Worm (Caenorhabditis elegans): ENCODE results near the gene fbxa-141.
A peak's percentile ranks its signal among the peaks of the same experiment; 100 is the strongest.

Gene fbxa-141

DNA sequence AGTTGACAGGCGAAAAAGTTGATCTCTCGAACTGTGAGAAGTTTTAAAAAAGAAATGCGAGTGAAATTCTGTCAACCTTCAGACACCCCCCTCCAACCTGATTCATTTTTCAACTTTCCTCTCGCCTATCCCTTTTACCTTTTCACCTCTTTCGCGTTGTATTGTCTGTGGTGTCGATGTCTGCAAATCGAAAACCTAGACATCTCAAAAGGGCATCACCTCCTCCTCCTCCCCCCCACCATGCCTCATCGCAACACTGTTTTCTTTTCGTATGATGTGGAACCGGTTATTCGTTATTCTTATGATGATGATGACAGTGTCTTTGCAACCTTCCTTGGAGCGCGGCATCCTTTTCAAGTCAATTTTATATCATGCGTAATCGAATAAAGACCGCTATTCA, 4.7 kb downstream of the fbxa-141 start:
- TF ChIP-seq ztf-29 (GFP tag; IDR thresholded peaks at IDR 0.05) (no peak), med-1 (GFP tag; optimal IDR thresholded peaks at IDR 0.05; ENCODE audit: insufficient read depth) (no peak), flt-1 (GFP tag; IDR thresholded peaks at IDR 0.05) (no peak)

DNA sequence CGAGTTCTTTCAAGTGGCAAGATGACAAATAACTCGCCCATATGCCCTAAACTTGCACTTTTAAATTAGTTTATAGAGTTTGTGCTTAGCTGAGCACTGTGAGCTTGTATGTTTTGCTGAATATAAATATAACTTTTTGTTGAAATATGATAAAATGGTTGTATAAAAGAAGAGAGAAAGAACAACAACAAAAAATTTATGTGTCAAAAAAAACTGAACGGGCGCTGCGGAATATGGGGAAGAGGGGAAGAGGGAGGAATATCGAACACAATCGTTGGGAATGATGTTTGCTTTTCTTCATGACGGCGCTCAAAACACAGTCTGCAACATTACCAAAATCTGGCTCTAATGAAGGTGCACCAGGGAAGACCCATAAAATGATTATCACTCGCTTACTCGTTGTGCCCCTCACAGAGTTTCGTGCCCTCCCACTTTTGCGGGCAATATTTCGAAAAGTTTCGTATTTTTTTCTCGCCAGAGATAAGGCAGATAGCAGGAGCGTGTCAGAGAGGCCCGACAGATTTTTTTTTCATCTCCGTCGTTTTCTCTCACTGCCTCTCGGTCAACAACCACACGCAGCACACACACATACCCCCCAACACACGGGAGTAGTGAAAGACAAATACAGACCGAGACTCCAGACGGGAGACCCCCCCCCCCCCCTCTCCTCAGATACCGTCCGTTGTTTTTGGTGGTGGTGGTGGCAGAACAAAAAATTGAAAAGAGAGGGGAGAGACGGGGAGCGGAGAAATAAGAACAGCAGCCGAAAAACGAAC, 7.0 kb downstream of the fbxa-141 start:
- TF ChIP-seq cog-1 (tag; optimal IDR thresholded peaks at IDR 0.05): no peak
- TF ChIP-seq flt-1 (GFP tag; IDR thresholded peaks at IDR 0.05): peak; percentile 18; the same call in 1 of the 2 replicates

DNA sequence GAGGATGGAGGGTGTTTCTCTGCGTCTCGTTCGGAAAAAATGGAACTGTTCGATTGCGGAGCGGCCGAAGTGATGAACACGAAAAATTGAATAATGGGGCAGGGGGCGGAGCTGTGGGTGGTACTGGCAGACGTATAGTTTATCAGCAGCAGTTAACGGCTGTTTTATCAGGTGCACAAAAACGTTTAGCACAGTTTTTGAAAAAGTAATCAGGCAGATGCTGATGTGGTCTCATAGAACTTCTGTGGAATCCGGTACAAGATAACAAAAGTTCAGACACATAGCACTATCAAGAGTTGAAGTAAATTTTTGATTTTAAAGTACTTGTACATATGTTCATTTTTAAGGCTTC, 8.2 kb downstream of the fbxa-141 start:
- TF ChIP-seq klf-2 (GFP tag; conservative IDR thresholded peaks at IDR 0.05) (no peak), cog-1 (tag; optimal IDR thresholded peaks at IDR 0.05) (no peak), ref-1 (GFP tag; conservative IDR thresholded peaks at IDR 0.05) (no peak), ztf-23 (GFP tag; IDR thresholded peaks at IDR 0.05) (no peak), ztf-29 (GFP tag; IDR thresholded peaks at IDR 0.05) (no peak), flt-1 (GFP tag; IDR thresholded peaks at IDR 0.05) (no peak), tab-1 (GFP tag; IDR thresholded peaks at IDR 0.05) (no peak), med-1 (GFP tag; optimal IDR thresholded peaks at IDR 0.05; ENCODE audit: insufficient read depth) (no peak), T22C8.4 (GFP tag; IDR thresholded peaks at IDR 0.05) (no peak)

DNA sequence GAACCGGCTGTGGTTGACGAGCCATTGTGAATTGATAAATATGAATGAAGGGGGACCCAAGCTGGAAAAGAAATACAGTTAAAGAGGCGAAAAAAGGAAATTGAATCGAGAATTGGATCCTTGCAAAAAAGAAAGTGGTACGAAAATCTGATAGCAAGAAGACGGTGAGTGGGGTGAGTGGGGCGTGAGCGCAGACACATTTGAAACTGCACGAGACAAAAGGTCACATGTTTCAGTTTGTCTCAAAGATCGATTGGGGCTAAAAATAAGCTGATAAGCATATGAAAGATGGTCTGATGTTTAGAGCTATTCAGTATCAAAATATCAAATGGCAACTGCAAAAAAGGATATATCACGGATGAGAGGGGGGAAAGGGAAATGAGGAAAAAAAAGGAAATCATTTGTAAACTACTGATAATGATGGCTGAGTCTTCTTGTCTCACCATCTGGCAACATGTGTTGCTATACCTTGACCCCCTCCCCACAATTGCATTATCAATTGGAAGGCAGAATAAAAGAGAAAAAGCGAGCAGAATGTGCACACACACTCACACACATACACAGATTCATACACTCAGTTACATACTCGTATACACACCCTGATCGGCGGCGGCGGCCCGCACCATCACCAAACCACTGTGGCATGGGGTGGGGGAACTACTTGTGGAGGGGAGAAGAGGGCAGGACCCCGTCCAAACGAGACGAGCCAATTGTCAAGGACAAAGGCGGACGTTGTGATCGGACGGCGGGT, 8.7 kb downstream of the fbxa-141 start, which contains the start of gene M163.1:
Gene M163.1, minus strand, starts transcription at position 25 of the 751 bp plus-strand sequence.
- TF ChIP-seq klf-2 (GFP tag; conservative IDR thresholded peaks at IDR 0.05) (no peak), ztf-23 (GFP tag; IDR thresholded peaks at IDR 0.05) (0 out of 2 replicates have a peak, but pooled peaks have one; percentile 17), flt-1 (GFP tag; IDR thresholded peaks at IDR 0.05) (peak; percentile 73; the same call in 1 of the 2 replicates), T22C8.4 (GFP tag; IDR thresholded peaks at IDR 0.05) (no peak), tab-1 (GFP tag; IDR thresholded peaks at IDR 0.05) (peak; percentile 67; the same call in 1 of the 2 replicates), cog-1 (tag; optimal IDR thresholded peaks at IDR 0.05) (peak; percentile 33), ztf-29 (GFP tag; IDR thresholded peaks at IDR 0.05) (peak; percentile 45; the same call in 1 of the 2 replicates), ref-1 (GFP tag; conservative IDR thresholded peaks at IDR 0.05) (no peak), med-1 (GFP tag; optimal IDR thresholded peaks at IDR 0.05; ENCODE audit: insufficient read depth) (no peak)

DNA sequence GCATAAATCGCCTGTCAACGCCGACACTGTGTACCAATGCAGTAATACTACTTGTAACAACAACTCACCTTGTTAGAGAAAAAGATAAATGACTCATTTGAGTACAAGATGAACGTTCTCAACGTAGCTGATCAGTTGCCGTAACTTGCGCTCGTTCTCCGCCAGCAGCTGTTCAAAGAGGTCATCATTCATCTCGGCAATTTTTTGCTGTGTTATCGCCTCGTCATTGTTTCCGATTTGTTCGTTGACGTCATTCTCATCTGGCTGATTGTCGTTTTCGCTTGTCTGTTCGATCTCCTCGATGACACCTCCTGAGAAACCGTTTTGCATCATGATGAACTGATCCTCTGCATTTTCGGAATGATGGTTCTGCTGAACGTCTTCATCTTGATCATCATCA, 9.4 kb downstream of the fbxa-141 start:
- TF ChIP-seq T22C8.4 (GFP tag; IDR thresholded peaks at IDR 0.05) (no peak), ztf-23 (GFP tag; IDR thresholded peaks at IDR 0.05) (no peak), flt-1 (GFP tag; IDR thresholded peaks at IDR 0.05) (no peak)

DNA sequence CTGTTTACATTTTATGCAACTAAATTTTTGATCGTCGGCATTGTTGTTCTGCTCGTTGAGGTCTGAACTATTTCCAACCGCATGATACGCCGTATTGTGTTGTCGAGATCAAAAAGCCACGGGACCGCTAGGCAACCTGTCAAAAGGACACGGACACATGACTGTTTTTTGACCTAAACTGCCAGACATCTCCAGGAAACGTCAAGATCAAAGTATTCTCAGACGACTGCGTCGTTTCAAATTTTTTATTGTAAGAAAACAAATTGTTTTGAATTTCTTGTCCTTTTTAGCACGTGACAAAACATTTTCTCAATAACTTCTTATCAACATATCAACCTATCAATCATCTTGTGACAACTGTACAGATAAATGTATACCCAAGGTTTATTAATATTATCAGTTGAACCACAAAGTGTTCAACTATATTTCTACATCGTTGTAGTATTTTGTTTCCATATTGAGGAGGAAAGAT, 10.6 kb downstream of the fbxa-141 start:
- no peak for TF ChIP-seq klf-2 (GFP tag; conservative IDR thresholded peaks at IDR 0.05)
- TF ChIP-seq tab-1 (GFP tag; IDR thresholded peaks at IDR 0.05): no peak
- no peak for TF ChIP-seq ztf-29 (GFP tag; IDR thresholded peaks at IDR 0.05)
- TF ChIP-seq ref-1 (GFP tag; conservative IDR thresholded peaks at IDR 0.05): no peak
- no peak for TF ChIP-seq cog-1 (tag; optimal IDR thresholded peaks at IDR 0.05)
- TF ChIP-seq med-1 (GFP tag; optimal IDR thresholded peaks at IDR 0.05; ENCODE audit: insufficient read depth): no peak
- TF ChIP-seq ztf-23 (GFP tag; IDR thresholded peaks at IDR 0.05): no peak
- TF ChIP-seq flt-1 (GFP tag; IDR thresholded peaks at IDR 0.05): no peak
- no peak for TF ChIP-seq T22C8.4 (GFP tag; IDR thresholded peaks at IDR 0.05)

DNA sequence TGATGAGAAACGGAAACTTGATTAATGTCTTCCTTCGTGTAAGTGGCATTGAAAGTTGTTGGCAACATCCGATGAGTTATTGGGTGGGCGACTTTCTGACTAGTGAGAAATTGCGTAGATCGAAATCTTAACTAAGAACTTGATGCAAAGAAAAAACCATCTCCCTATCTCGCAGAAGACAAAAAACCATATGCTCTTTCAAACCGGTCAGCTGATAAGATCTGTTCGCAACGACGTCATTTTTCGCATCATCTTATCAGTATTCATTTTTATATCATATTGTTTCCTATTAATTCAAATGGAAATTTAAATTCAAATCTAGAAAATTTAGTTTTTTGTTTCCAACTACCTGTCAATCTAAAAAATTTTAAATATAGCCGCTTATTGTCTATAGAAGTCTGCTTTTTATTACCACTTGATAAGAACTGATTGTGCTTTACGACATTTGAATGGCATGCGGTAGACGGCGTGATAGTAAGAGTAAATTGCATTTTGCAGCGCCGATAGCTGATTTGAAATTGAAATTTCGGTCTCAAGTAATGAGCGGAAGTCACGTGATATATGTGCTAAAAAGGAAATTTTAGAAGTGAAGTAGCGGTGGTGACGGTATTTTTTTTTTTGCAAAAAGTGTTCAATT, 12.2 kb downstream of the fbxa-141 start:
- TF ChIP-seq ref-1 (GFP tag; conservative IDR thresholded peaks at IDR 0.05) (no peak), med-1 (GFP tag; optimal IDR thresholded peaks at IDR 0.05; ENCODE audit: insufficient read depth) (no peak), ztf-23 (GFP tag; IDR thresholded peaks at IDR 0.05) (no peak), ztf-29 (GFP tag; IDR thresholded peaks at IDR 0.05) (no peak), cog-1 (tag; optimal IDR thresholded peaks at IDR 0.05) (no peak), klf-2 (GFP tag; conservative IDR thresholded peaks at IDR 0.05) (no peak), T22C8.4 (GFP tag; IDR thresholded peaks at IDR 0.05) (no peak), tab-1 (GFP tag; IDR thresholded peaks at IDR 0.05) (no peak), flt-1 (GFP tag; IDR thresholded peaks at IDR 0.05) (no peak)

DNA sequence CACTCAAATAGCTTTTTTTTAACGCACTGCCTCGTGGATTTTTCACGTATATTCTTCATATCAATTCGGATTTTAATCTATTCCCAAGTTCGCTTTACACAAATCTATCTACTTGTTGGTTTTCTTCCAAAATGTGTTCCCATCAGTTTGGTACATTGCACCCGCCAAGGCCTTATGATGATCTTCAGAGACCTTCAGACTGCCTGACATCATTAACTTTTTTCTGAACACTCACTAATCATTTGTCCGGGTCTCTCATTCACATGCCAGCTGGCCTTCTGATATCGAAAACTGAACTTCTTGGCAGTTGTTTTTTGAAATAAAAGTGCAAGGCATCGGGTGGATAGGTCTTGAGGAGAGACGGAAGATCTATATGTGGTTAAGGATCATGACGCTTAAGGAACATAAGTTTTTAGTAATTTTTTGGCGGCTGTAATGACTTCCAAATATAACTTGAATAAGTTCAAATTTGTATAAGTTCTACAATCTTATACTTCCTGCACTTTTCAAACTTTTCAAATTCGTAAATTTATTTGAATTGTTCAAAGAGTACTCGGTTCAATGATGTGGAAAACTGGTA, 12.8 kb downstream of the fbxa-141 start:
- TF ChIP-seq med-1 (GFP tag; optimal IDR thresholded peaks at IDR 0.05; ENCODE audit: insufficient read depth): no peak
- TF ChIP-seq tab-1 (GFP tag; IDR thresholded peaks at IDR 0.05): no peak
- TF ChIP-seq cog-1 (tag; optimal IDR thresholded peaks at IDR 0.05): no peak
- no peak for TF ChIP-seq ref-1 (GFP tag; conservative IDR thresholded peaks at IDR 0.05)
- TF ChIP-seq klf-2 (GFP tag; conservative IDR thresholded peaks at IDR 0.05): no peak
- no peak for TF ChIP-seq ztf-23 (GFP tag; IDR thresholded peaks at IDR 0.05)

DNA sequence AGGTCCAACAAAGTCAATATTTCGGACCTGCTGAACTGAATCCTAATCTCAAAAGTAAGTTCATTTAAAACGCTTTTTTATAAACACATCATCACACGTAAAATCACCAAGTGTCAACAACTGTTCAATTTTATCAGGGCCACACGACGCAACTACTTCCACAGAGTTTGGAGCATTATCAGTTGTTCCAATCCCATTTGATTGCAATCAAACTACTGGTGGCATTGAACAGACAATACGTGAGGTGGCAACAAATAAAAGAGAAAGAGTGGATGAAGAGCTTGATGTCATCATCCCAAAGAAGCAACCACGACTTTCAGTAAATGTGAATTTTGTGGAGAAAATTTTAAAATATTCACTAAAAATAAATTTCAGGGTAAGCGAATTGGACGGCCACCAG, 16.2 kb downstream of the fbxa-141 start:
- no peak for TF ChIP-seq med-1 (GFP tag; optimal IDR thresholded peaks at IDR 0.05; ENCODE audit: insufficient read depth)
- no peak for TF ChIP-seq tab-1 (GFP tag; IDR thresholded peaks at IDR 0.05)
- TF ChIP-seq ztf-23 (GFP tag; IDR thresholded peaks at IDR 0.05): no peak
- TF ChIP-seq cog-1 (tag; optimal IDR thresholded peaks at IDR 0.05): no peak
- TF ChIP-seq T22C8.4 (GFP tag; IDR thresholded peaks at IDR 0.05): no peak
- TF ChIP-seq ztf-29 (GFP tag; IDR thresholded peaks at IDR 0.05): no peak
- TF ChIP-seq klf-2 (GFP tag; conservative IDR thresholded peaks at IDR 0.05): no peak
- no peak for TF ChIP-seq ref-1 (GFP tag; conservative IDR thresholded peaks at IDR 0.05)
- TF ChIP-seq flt-1 (GFP tag; IDR thresholded peaks at IDR 0.05): no peak

All from whole organism, midembryonic.